Worm (Caenorhabditis elegans): Measurements from ENCODE around the gene taf-7.1.

ce11 chrX:11865083-11865482 is 27.8 kb upstream of the taf-7.1 start, which contains the start of gene F54F7.6:
- TF ChIP-seq nhr-23 (tag; optimal IDR thresholded peaks at IDR 0.05): no peak
- no peak for TF ChIP-seq ztf-4 (tag; optimal IDR thresholded peaks at IDR 0.05)
- no peak for TF ChIP-seq ZK546.5 (tag; optimal IDR thresholded peaks at IDR 0.05)
- TF ChIP-seq ama-1 (optimal IDR thresholded peaks at IDR 0.05): no peak
- TF ChIP-seq fkh-10 (GFP tag; optimal IDR thresholded peaks at IDR 0.05): no peak
- TF ChIP-seq nhr-237 (tag; optimal IDR thresholded peaks at IDR 0.05): no peak
- no peak for TF ChIP-seq tbx-2 (tag; optimal IDR thresholded peaks at IDR 0.05)
- TF ChIP-seq lsy-12 (tag; optimal IDR thresholded peaks at IDR 0.05): no peak
- no peak for TF ChIP-seq skn-1 (tag; optimal IDR thresholded peaks at IDR 0.05)
- TF ChIP-seq ceh-28 (tag; optimal IDR thresholded peaks at IDR 0.05): no peak
- TF ChIP-seq nhr-76 (tag; optimal IDR thresholded peaks at IDR 0.05): no peak

Measured in whole organism, L3 larva.